Worm (Caenorhabditis elegans) whole organism, young adult: ENCODE data around the gene srg-69.
A peak's percentile ranks its signal among the peaks of the same experiment; 100 is the strongest.

Source experiments
- B0035.1 ChIP-seq: sonication (generic microtip); optimal IDR thresholded peaks from 2 replicates; lab custom pipeline; 2016; ENCODE audit warnings: missing genetic modification characterization, mild to moderate bottlenecking, missing compliant biosample characterization, missing genotype, missing genetic modification reagents
- B0336.3 ChIP-seq: fragments of 200-800 bp; sonication (Bioruptor generic); IDR thresholded peaks from 2 replicates; pipeline ENCODE4 v1.3.6; 2022; ENCODE audit warnings: missing genetic modification characterization, missing compliant biosample characterization
- D2030.7 ChIP-seq: fragments of 200-800 bp; sonication (Bioruptor generic); IDR thresholded peaks from 2 replicates; pipeline ENCODE4 v1.3.6; 2022; ENCODE audit warnings: missing genetic modification reagents, missing genetic modification characterization, missing compliant biosample characterization
- F22D6.2 ChIP-seq: sonication (generic microtip); optimal IDR thresholded peaks from 2 replicates; lab custom pipeline; 2016; ENCODE audit warnings: mild to moderate bottlenecking, missing genetic modification characterization, missing compliant biosample characterization
- K11D2.4 ChIP-seq: fragments of 200-800 bp; sonication (Bioruptor generic); IDR thresholded peaks from 2 replicates; pipeline ENCODE4 v1.3.6; 2022; ENCODE audit warnings: missing genetic modification reagents, missing genetic modification characterization, missing compliant biosample characterization
- K12H6.12 ChIP-seq: fragments of 200-800 bp; sonication (Bioruptor generic); optimal IDR thresholded peaks from 2 replicates; lab custom pipeline; 2018; ENCODE audit warnings: mild to moderate bottlenecking, missing genetic modification characterization, missing compliant biosample characterization
- T26A5.8 ChIP-seq: sonication (generic microtip); optimal IDR thresholded peaks from 2 replicates; lab custom pipeline; 2016; ENCODE audit warnings: missing genetic modification characterization, missing compliant biosample characterization
- Y53G8AR.9 ChIP-seq: fragments of 200-800 bp; sonication (Bioruptor generic); conservative IDR thresholded peaks from 2 replicates; pipeline ENCODE4 v1.3.6; 2022; ENCODE audit warnings: missing genetic modification reagents, missing genetic modification characterization, missing compliant biosample characterization
- ZK185.1 ChIP-seq: sonication (generic microtip); optimal IDR thresholded peaks from 2 replicates; lab custom pipeline; 2016; ENCODE audit warnings: mild to moderate bottlenecking, missing genetic modification characterization, missing compliant biosample characterization; ENCODE audit not compliant: poor library complexity, severe bottlenecking
- atf-7 ChIP-seq: sonication (generic microtip); optimal IDR thresholded peaks from 2 replicates; lab custom pipeline; 2017; ENCODE audit warnings: mild to moderate bottlenecking, missing genetic modification characterization, missing compliant biosample characterization
- attf-5 ChIP-seq: fragments of 200-800 bp; sonication (Bioruptor generic); optimal IDR thresholded peaks from 2 replicates; lab custom pipeline; 2018; ENCODE audit warnings: mild to moderate bottlenecking, missing genetic modification characterization, missing compliant biosample characterization
- attf-6 ChIP-seq: fragments of 200-800 bp; sonication (Bioruptor generic); IDR thresholded peaks from 2 replicates; pipeline ENCODE4 v1.3.6; 2022; ENCODE audit warnings: missing genetic modification reagents, missing genetic modification characterization, missing compliant biosample characterization
- cebp-1 ChIP-seq, 2 experiments: fragments of 200-800 bp in 1 of 2; sonication (Bioruptor generic) in 1 of 2; sonication (generic microtip) in 1 of 2; IDR thresholded peaks in 1 of 2; optimal IDR thresholded peaks in 1 of 2; 2 replicates each; pipeline versions ENCODE4 v1.3.6 to Lab custom; 2017 to 2022; ENCODE audit warnings: missing compliant biosample characterization in 2 of 2, missing genetic modification characterization in 2 of 2, mild to moderate bottlenecking in 1 of 2, missing genetic modification reagents in 1 of 2, moderate library complexity in 1 of 2
- chd-7 ChIP-seq: sonication (generic microtip); optimal IDR thresholded peaks from 2 replicates; lab custom pipeline; 2016; ENCODE audit warnings: mild to moderate bottlenecking, missing genetic modification characterization, moderate library complexity, missing compliant biosample characterization
- dox-1 ChIP-seq: fragments of 200-800 bp; sonication (Bioruptor generic); IDR thresholded peaks from 2 replicates; pipeline ENCODE4 v1.3.6; 2022; ENCODE audit warnings: missing genetic modification reagents, missing genetic modification characterization, missing compliant biosample characterization
- egl-44 ChIP-seq: fragments of 200-800 bp; sonication (Bioruptor generic); IDR thresholded peaks from 2 replicates; pipeline ENCODE4 v1.3.6; 2022; ENCODE audit warnings: missing genetic modification reagents, missing genetic modification characterization, missing compliant biosample characterization
- ekl-4 ChIP-seq: fragments of 200-800 bp; sonication (Bioruptor generic); IDR thresholded peaks from 2 replicates; pipeline ENCODE4 v1.3.6; 2022; ENCODE audit warnings: missing genetic modification reagents, missing genetic modification characterization, missing compliant biosample characterization
- him-1 ChIP-seq: sonication (generic microtip); optimal IDR thresholded peaks from 2 replicates; lab custom pipeline; 2016; ENCODE audit warnings: missing genotype, missing genetic modification reagents, missing genetic modification characterization, missing compliant biosample characterization
- hmg-1.2 ChIP-seq: fragments of 200-800 bp; sonication (Bioruptor generic); IDR thresholded peaks from 2 replicates; pipeline ENCODE4 v1.3.6; 2022; ENCODE audit warnings: missing genetic modification reagents, missing genetic modification characterization, missing compliant biosample characterization
- hmg-20 ChIP-seq: fragments of 200-800 bp; sonication (Bioruptor generic); IDR thresholded peaks from 2 replicates; pipeline ENCODE4 v1.3.6; 2022; ENCODE audit warnings: missing genetic modification reagents, missing genetic modification characterization, missing compliant biosample characterization
- let-607 ChIP-seq, 2 experiments: fragments of 200-800 bp in 1 of 2; sonication (Bioruptor generic) in 1 of 2; sonication (generic microtip) in 1 of 2; optimal IDR thresholded peaks; 2 replicates each; lab custom pipeline; 2016 to 2018; ENCODE audit warnings: mild to moderate bottlenecking in 2 of 2, missing compliant biosample characterization in 2 of 2, missing genetic modification characterization in 2 of 2, moderate library complexity in 2 of 2, missing genotype in 1 of 2
- lin-35 ChIP-seq, 3 experiments: fragments of 150-350 bp in 2 of 3; sonication (generic microtip) in 1 of 3; optimal IDR thresholded peaks; 2 replicates each; lab custom pipeline; 2014 to 2018; ENCODE audit warnings: missing biosample characterization in 3 of 3, missing genetic modification characterization in 3 of 3, missing genetic modification reagents in 3 of 3
- lin-40 ChIP-seq: sonication (generic microtip); optimal IDR thresholded peaks from 2 replicates; lab custom pipeline; 2016; ENCODE audit warnings: missing genetic modification characterization, mild to moderate bottlenecking, missing compliant biosample characterization, missing genotype, missing genetic modification reagents
- lin-54 ChIP-seq: fragments of 200-800 bp; sonication (Bioruptor generic); optimal IDR thresholded peaks from 2 replicates; lab custom pipeline; 2018; ENCODE audit warnings: mild to moderate bottlenecking, missing genetic modification characterization, missing compliant biosample characterization
- lsl-1 ChIP-seq: fragments of 200-800 bp; sonication (Bioruptor generic); optimal IDR thresholded peaks from 2 replicates; lab custom pipeline; 2018; ENCODE audit warnings: mild to moderate bottlenecking, missing genetic modification characterization, moderate library complexity, missing compliant biosample characterization
- madf-10 ChIP-seq: sonication (generic microtip); optimal IDR thresholded peaks from 2 replicates; lab custom pipeline; 2016; ENCODE audit warnings: mild to moderate bottlenecking, missing genetic modification characterization, missing compliant biosample characterization
- madf-3 ChIP-seq: fragments of 200-800 bp; sonication (Bioruptor generic); IDR thresholded peaks from 2 replicates; pipeline ENCODE4 v1.3.6; 2022; ENCODE audit warnings: missing genetic modification reagents, missing genetic modification characterization, missing compliant biosample characterization
- mcd-1 ChIP-seq: fragments of 200-800 bp; sonication (Bioruptor generic); IDR thresholded peaks from 2 replicates; pipeline ENCODE4 v1.3.6; 2022; ENCODE audit warnings: missing genetic modification reagents, missing genetic modification characterization, missing compliant biosample characterization
- nfya-1 ChIP-seq: sonication (generic microtip); optimal IDR thresholded peaks from 2 replicates; lab custom pipeline; 2017; ENCODE audit warnings: antibody characterized with exemption, missing compliant biosample characterization, missing genetic modification characterization, borderline replicate concordance; ENCODE audit not compliant: insufficient read depth
- nfyb-1 ChIP-seq: fragments of 200-800 bp; sonication (Bioruptor generic); IDR thresholded peaks from 2 replicates; pipeline ENCODE4 v1.3.6; 2022; ENCODE audit warnings: missing genetic modification reagents, missing genetic modification characterization, missing compliant biosample characterization
- nhr-80 ChIP-seq: sonication (generic microtip); optimal IDR thresholded peaks from 2 replicates; lab custom pipeline; 2016; ENCODE audit warnings: missing genetic modification characterization, missing compliant biosample characterization
- nhr-90 ChIP-seq: sonication (generic microtip); optimal IDR thresholded peaks from 2 replicates; lab custom pipeline; 2016; ENCODE audit warnings: missing genotype, mild to moderate bottlenecking, missing genetic modification characterization, missing compliant biosample characterization
- pbrm-1 ChIP-seq: fragments of 200-800 bp; sonication (Bioruptor generic); IDR thresholded peaks from 2 replicates; pipeline ENCODE4 v1.3.6; 2022; ENCODE audit warnings: missing genetic modification reagents, missing genetic modification characterization, missing compliant biosample characterization
- pha-4 ChIP-seq: fragments of 150-350 bp; sonication (generic microtip); optimal IDR thresholded peaks from 2 replicates; lab custom pipeline; 2014; ENCODE audit warnings: missing biosample characterization, missing genetic modification reagents, missing genetic modification characterization
- sea-2 ChIP-seq: fragments of 200-800 bp; sonication (Bioruptor generic); IDR thresholded peaks from 2 replicates; pipeline ENCODE4 v1.3.6; 2022; ENCODE audit warnings: missing genetic modification characterization, missing compliant biosample characterization
- snpc-1.3 ChIP-seq: sonication (generic microtip); optimal IDR thresholded peaks from 2 replicates; lab custom pipeline; 2017; ENCODE audit warnings: missing genetic modification characterization, mild to moderate bottlenecking, missing compliant biosample characterization, antibody characterized with exemption, moderate library complexity, missing genotype, missing genetic modification reagents; ENCODE audit not compliant: insufficient read depth
- snpc-4 ChIP-seq, 5 experiments: fragments of 150-350 bp in 1 of 5; sonication (generic microtip) in 4 of 5; optimal IDR thresholded peaks; 2 replicates each; lab custom pipeline; 2014 to 2018; ENCODE audit warnings: missing genetic modification characterization in 5 of 5, missing biosample characterization in 3 of 5, antibody characterized with exemption in 2 of 5, mild to moderate bottlenecking in 2 of 5, missing compliant biosample characterization in 2 of 5, missing genotype in 2 of 5, moderate library complexity in 2 of 5, missing genetic modification reagents in 1 of 5
- somi-1 ChIP-seq: fragments of 200-800 bp; sonication (Bioruptor generic); optimal IDR thresholded peaks from 2 replicates; lab custom pipeline; 2018; ENCODE audit warnings: mild to moderate bottlenecking, missing genetic modification characterization, missing compliant biosample characterization
- tbp1 ChIP-seq: fragments of 200-800 bp; sonication (Bioruptor generic); optimal IDR thresholded peaks from 2 replicates; lab custom pipeline; 2018; ENCODE audit warnings: mild to moderate bottlenecking, missing genetic modification characterization, missing compliant biosample characterization
- tlf-1 ChIP-seq: fragments of 200-800 bp; sonication (Bioruptor generic); optimal IDR thresholded peaks from 2 replicates; lab custom pipeline; 2018; ENCODE audit warnings: mild to moderate bottlenecking, missing genetic modification characterization, missing compliant biosample characterization
- unc-130 ChIP-seq: sonication (generic microtip); optimal IDR thresholded peaks from 2 replicates; lab custom pipeline; 2016; ENCODE audit warnings: missing genetic modification reagents, missing genetic modification characterization, missing compliant biosample characterization
- unc-62 ChIP-seq: fragments of 150-350 bp; optimal IDR thresholded peaks from 2 replicates; lab custom pipeline; 2014; ENCODE audit warnings: missing biosample characterization, missing genetic modification reagents, missing genetic modification characterization
- zfh-2 ChIP-seq: fragments of 200-800 bp; sonication (Bioruptor generic); conservative IDR thresholded peaks from 2 replicates; pipeline ENCODE4 v1.3.6; 2022; ENCODE audit warnings: missing genetic modification reagents, missing genetic modification characterization, missing compliant biosample characterization
- ztf-22 ChIP-seq: fragments of 200-800 bp; sonication (Bioruptor generic); optimal IDR thresholded peaks from 2 replicates; lab custom pipeline; 2018; ENCODE audit warnings: mild to moderate bottlenecking, missing genetic modification characterization, moderate library complexity, missing compliant biosample characterization
- ztf-26 ChIP-seq: sonication (generic microtip); optimal IDR thresholded peaks from 2 replicates; lab custom pipeline; 2017; ENCODE audit warnings: missing genetic modification characterization, missing compliant biosample characterization
- ztf-6 ChIP-seq: fragments of 200-800 bp; sonication (Bioruptor generic); IDR thresholded peaks from 2 replicates; pipeline ENCODE4 v1.3.6; 2022; ENCODE audit warnings: missing genetic modification reagents, missing genetic modification characterization, missing compliant biosample characterization

The srg-69 gene

DNA sequence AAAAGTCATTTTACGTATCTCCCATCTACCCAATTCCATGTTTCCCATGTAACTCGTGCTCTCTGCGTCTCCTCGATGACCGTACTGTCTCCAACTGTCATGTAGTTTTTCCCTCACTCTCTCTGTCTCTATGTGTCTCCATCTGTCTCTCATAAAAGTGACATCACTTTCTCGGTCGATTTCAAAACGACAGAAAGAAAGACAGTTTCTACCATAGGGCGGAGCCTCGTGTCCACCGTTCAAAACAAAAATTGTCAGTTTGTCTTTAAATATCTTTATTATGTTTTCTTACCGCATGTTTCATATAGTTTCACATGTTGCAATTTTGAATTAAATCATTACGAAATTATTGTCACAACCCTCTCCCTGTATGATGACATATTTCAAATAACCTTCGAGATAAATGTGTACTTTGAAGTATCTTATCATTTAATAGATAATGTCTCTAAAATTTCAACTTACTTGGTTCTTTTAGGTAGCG is 25.2 kb upstream of the srg-69 start:
- TF ChIP-seq T26A5.8 (tag; lab: Kevin White, UChicago) (no peak), cebp-1 (GFP tag; IDR thresholded peaks at IDR 0.05; lab: Robert Waterston, UW) (peak; percentile 77), cebp-1 (tag; optimal IDR thresholded peaks at IDR 0.05; lab: Kevin White, UChicago) (peak; percentile 94), attf-6 (no peak), unc-130 (GFP tag; lab: Kevin White, UChicago) (no peak), B0035.1 (tag; lab: Kevin White, UChicago) (no peak), dox-1 (GFP tag; lab: Robert Waterston, UW) (peak; percentile 75), nfyb-1 (peak; percentile 70), ztf-26 (tag; lab: Kevin White, UChicago) (peak; percentile 67), zfh-2 (GFP tag; lab: Robert Waterston, UW) (0 out of 2 replicates have a peak, but pooled peaks have one; percentile 9), lin-35 (GFP tag; optimal IDR thresholded peaks at IDR 0.05; lab: Kevin White, UChicago) (peak in 1 of 3 experiments; percentile 18), chd-7 (peak; percentile 53), lsl-1 (GFP tag; lab: Kevin White, UChicago) (no peak), nhr-90 (tag; lab: Kevin White, UChicago) (peak; percentile 47), atf-7 (tag; lab: Kevin White, UChicago) (peak; percentile 99), tbp1 (peak; percentile 19), nfya-1 (tag; lab: Kevin White, UChicago) (no peak), madf-10 (peak; percentile 48), B0336.3 (GFP tag; lab: Robert Waterston, UW) (peak; percentile 64; the same call in 1 of the 2 replicates), ekl-4 (0 out of 2 replicates have a peak, but pooled peaks have one; percentile 11), lin-54 (GFP tag; lab: Kevin White, UChicago) (peak; percentile 46), D2030.7 (GFP tag; lab: Robert Waterston, UW) (no peak), F22D6.2 (tag; lab: Kevin White, UChicago) (peak; percentile 33), ztf-22 (peak; percentile 25), somi-1 (GFP tag; lab: Kevin White, UChicago) (peak; percentile 70), Y53G8AR.9 (GFP tag; lab: Robert Waterston, UW) (no peak), pbrm-1 (GFP tag; lab: Robert Waterston, UW) (peak; percentile 62; the same call in 1 of the 2 replicates), sea-2 (GFP tag; lab: Robert Waterston, UW) (no peak), lin-40 (tag; lab: Kevin White, UChicago) (peak; percentile 84), K12H6.12 (tag; lab: Kevin White, UChicago) (peak; percentile 45), pha-4 (tag; lab: Kevin White, UChicago) (peak; percentile 77), ztf-6 (GFP tag; lab: Robert Waterston, UW) (no peak), snpc-1.3 (tag; lab: Kevin White, UChicago) (no peak), nhr-80 (tag; lab: Kevin White, UChicago) (peak; percentile 84), hmg-1.2 (GFP tag; lab: Robert Waterston, UW) (peak; percentile 91), snpc-4 (GFP tag; optimal IDR thresholded peaks at IDR 0.05; lab: Kevin White, UChicago) (no peak), snpc-4 (tag; optimal IDR thresholded peaks at IDR 0.05; lab: Kevin White, UChicago) (peak in 1 of 4 experiments; percentile 49), let-607 (tag; optimal IDR thresholded peaks at IDR 0.05; lab: Kevin White, UChicago) (peak; percentile 53 to 55), ZK185.1 (tag; lab: Kevin White, UChicago) (peak; percentile 59), him-1 (tag; lab: Kevin White, UChicago) (no peak), madf-3 (GFP tag; lab: Robert Waterston, UW) (no peak), hmg-20 (GFP tag; lab: Robert Waterston, UW) (no peak), unc-62 (GFP tag; lab: Kevin White, UChicago) (peak; percentile 60), K11D2.4 (GFP tag; lab: Robert Waterston, UW) (peak; percentile 59; the same call in 1 of the 2 replicates), egl-44 (GFP tag; lab: Robert Waterston, UW) (peak; percentile 25; the same call in 1 of the 2 replicates), tlf-1 (peak; percentile 57), attf-5 (peak; percentile 70), mcd-1 (GFP tag; lab: Robert Waterston, UW) (peak; percentile 46; the same call in 1 of the 2 replicates)
